Worm (Caenorhabditis elegans): ENCODE data around the gene Y51H4A.22.

- TF ChIP-seq sox-4 (tag; optimal IDR thresholded peaks at IDR 0.05) (no peak), tbx-2 (tag; optimal IDR thresholded peaks at IDR 0.05) (no peak), ceh-31 (tag; optimal IDR thresholded peaks at IDR 0.05) (no peak), fkh-10 (GFP tag; optimal IDR thresholded peaks at IDR 0.05) (no peak), ceh-9 (tag; optimal IDR thresholded peaks at IDR 0.05) (no peak)
Observed at ce11 chrIV:16718651-16719050, 1.9 kb upstream of the Y51H4A.22 start.

Data from whole organism, late embryonic.